Worm (Caenorhabditis elegans) whole organism, young adult: ENCODE measurements around the gene egl-8.

Source experiments
- ama-1 ChIP-seq, 3 experiments: fragments of 150-350 bp in 1 of 3; sonication (generic microtip) in 2 of 3; optimal IDR thresholded peaks; 2 replicates each; lab custom pipeline; 2014 to 2018; ENCODE audit warnings: missing biosample characterization in 2 of 3, missing genetic modification characterization in 2 of 3, missing genetic modification reagents in 2 of 3
- attf-3 ChIP-seq: fragments of 200-800 bp; sonication (Bioruptor generic); conservative IDR thresholded peaks from 2 replicates; pipeline ENCODE4 v1.3.6; 2022; ENCODE audit warnings: missing genetic modification reagents, missing genetic modification characterization, missing compliant biosample characterization
- fkh-3 ChIP-seq: sonication (generic microtip); optimal IDR thresholded peaks from 2 replicates; lab custom pipeline; 2016; ENCODE audit warnings: mild to moderate bottlenecking, missing genetic modification characterization, missing compliant biosample characterization
- mel-28 ChIP-seq: sonication (generic microtip); optimal IDR thresholded peaks from 2 replicates; lab custom pipeline; 2016; ENCODE audit warnings: borderline replicate concordance, mild to moderate bottlenecking, missing genetic modification characterization, missing compliant biosample characterization
- snpc-4 ChIP-seq, 5 experiments: fragments of 150-350 bp in 1 of 5; sonication (generic microtip) in 4 of 5; optimal IDR thresholded peaks; 2 replicates each; lab custom pipeline; 2014 to 2018; ENCODE audit warnings: missing genetic modification characterization in 5 of 5, missing biosample characterization in 3 of 5, antibody characterized with exemption in 2 of 5, mild to moderate bottlenecking in 2 of 5, missing compliant biosample characterization in 2 of 5, missing genotype in 2 of 5, moderate library complexity in 2 of 5, missing genetic modification reagents in 1 of 5
- unc-62 ChIP-seq: fragments of 150-350 bp; optimal IDR thresholded peaks from 2 replicates; lab custom pipeline; 2014; ENCODE audit warnings: missing biosample characterization, missing genetic modification reagents, missing genetic modification characterization
- xnd-1 ChIP-seq: sonication (generic microtip); optimal IDR thresholded peaks from 2 replicates; lab custom pipeline; 2016; ENCODE audit warnings: missing genotype, missing genetic modification reagents, missing genetic modification characterization, missing compliant biosample characterization

ce11 chrV:48622-49021, 28.0 kb downstream of the egl-8 start, which contains the start of gene B0348.1:
- TF ChIP-seq unc-62 (GFP tag; lab: Kevin White, UChicago) (no peak), snpc-4 (GFP tag; optimal IDR thresholded peaks at IDR 0.05; lab: Kevin White, UChicago) (no peak), snpc-4 (tag; optimal IDR thresholded peaks at IDR 0.05; lab: Kevin White, UChicago) (no peak), ama-1 (optimal IDR thresholded peaks at IDR 0.05; lab: Kevin White, UChicago) (no peak), ama-1 (GFP tag; optimal IDR thresholded peaks at IDR 0.05; lab: Kevin White, UChicago) (no peak), attf-3 (GFP tag; lab: Robert Waterston, UW) (no peak), mel-28 (tag; lab: Kevin White, UChicago) (no peak), fkh-3 (tag; lab: Kevin White, UChicago) (no peak), xnd-1 (tag; lab: Kevin White, UChicago) (no peak)
